Fruit fly (Drosophila melanogaster) whole organism, prepupa: Measurements from ENCODE around the gene GC.

Source experiments
- Blimp-1 ChIP-seq: fragments of 200-800 bp; sonication (Bioruptor generic); optimal IDR thresholded peaks from 3 replicates; lab custom pipeline; 2017; ENCODE audit warnings: missing biosample characterization, missing genetic modification characterization, mild to moderate bottlenecking, moderate library complexity, missing genetic modification reagents
- CG10669 ChIP-seq: fragments of 200-800 bp; sonication (Bioruptor generic); optimal IDR thresholded peaks from 3 replicates; lab custom pipeline; 2018; ENCODE audit warnings: missing biosample characterization, mild to moderate bottlenecking, missing genetic modification characterization, moderate library complexity
- CG11294 ChIP-seq: fragments of 200-800 bp; sonication (Bioruptor generic); IDR thresholded peaks from 2 replicates; pipeline ENCODE4 v1.3.6; 2022; ENCODE audit warnings: missing biosample characterization, missing genetic modification characterization
- CG11762 ChIP-seq: fragments of 200-800 bp; sonication (Bioruptor generic); optimal IDR thresholded peaks from 3 replicates; lab custom pipeline; 2016; ENCODE audit warnings: missing biosample characterization, missing genetic modification characterization; ENCODE audit not compliant: insufficient read depth
- CG11902 ChIP-seq: fragments of 200-800 bp; sonication (Bioruptor generic); optimal IDR thresholded peaks from 3 replicates; lab custom pipeline; 2016; ENCODE audit warnings: missing biosample characterization, missing genetic modification characterization
- CG15336 ChIP-seq: fragments of 200-800 bp; sonication (Bioruptor generic); IDR thresholded peaks from 2 replicates; pipeline ENCODE4 v1.3.6; 2022; ENCODE audit warnings: missing biosample characterization, missing genetic modification characterization
- CG1621 ChIP-seq: fragments of 200-800 bp; sonication (Bioruptor generic); optimal IDR thresholded peaks from 3 replicates; lab custom pipeline; 2018; ENCODE audit warnings: missing biosample characterization, mild to moderate bottlenecking, missing genetic modification characterization
- CG32006 ChIP-seq: fragments of 200-800 bp; sonication (Bioruptor generic); optimal IDR thresholded peaks from 3 replicates; lab custom pipeline; 2017; ENCODE audit warnings: missing biosample characterization, mild to moderate bottlenecking, missing genetic modification characterization
- CG34406 ChIP-seq: fragments of 200-800 bp; sonication (Bioruptor generic); optimal IDR thresholded peaks from 3 replicates; lab custom pipeline; 2016; ENCODE audit warnings: missing biosample characterization, missing genetic modification characterization
- CG3919 ChIP-seq: fragments of 200-800 bp; sonication (Bioruptor generic); optimal IDR thresholded peaks from 3 replicates; lab custom pipeline; 2016; ENCODE audit warnings: missing biosample characterization, missing genetic modification characterization
- CG6163 ChIP-seq: fragments of 200-800 bp; sonication (Bioruptor generic); IDR thresholded peaks from 3 replicates; pipeline ENCODE4 v1.3.6; 2022; ENCODE audit warnings: missing biosample characterization, missing genetic modification characterization
- CG6276 ChIP-seq: fragments of 200-800 bp; sonication (Bioruptor generic); optimal IDR thresholded peaks from 2 replicates; lab custom pipeline; 2017; ENCODE audit warnings: missing biosample characterization, mild to moderate bottlenecking, missing genetic modification characterization
- CG6792 ChIP-seq: fragments of 200-800 bp; sonication (Bioruptor generic); optimal IDR thresholded peaks from 3 replicates; lab custom pipeline; 2016; ENCODE audit warnings: missing biosample characterization, missing genetic modification characterization
- CG7368 ChIP-seq: fragments of 200-800 bp; sonication (Bioruptor generic); optimal IDR thresholded peaks from 3 replicates; lab custom pipeline; 2016; ENCODE audit warnings: missing biosample characterization, missing genetic modification characterization
- CG8119 ChIP-seq: fragments of 200-800 bp; sonication (Bioruptor generic); IDR thresholded peaks from 3 replicates; pipeline ENCODE4 v1.3.6; 2022; ENCODE audit warnings: missing biosample characterization, missing genetic modification characterization
- CG8319 ChIP-seq: fragments of 200-800 bp; sonication (Bioruptor generic); optimal IDR thresholded peaks from 3 replicates; lab custom pipeline; 2016; ENCODE audit warnings: missing biosample characterization, missing genetic modification characterization
- CG8632 ChIP-seq: fragments of 200-800 bp; sonication (Bioruptor generic); optimal IDR thresholded peaks from 3 replicates; lab custom pipeline; 2016; ENCODE audit warnings: missing biosample characterization, missing genetic modification characterization
- CG9139 ChIP-seq: fragments of 200-800 bp; sonication (Bioruptor generic); optimal IDR thresholded peaks from 3 replicates; lab custom pipeline; 2017; ENCODE audit warnings: missing biosample characterization, mild to moderate bottlenecking, missing genetic modification characterization
- Eip75B ChIP-seq: fragments of 200-800 bp; sonication (Bioruptor generic); optimal IDR thresholded peaks from 3 replicates; lab custom pipeline; 2016; ENCODE audit warnings: missing biosample characterization, missing genetic modification characterization
- Eip78C ChIP-seq: fragments of 200-800 bp; sonication (Bioruptor generic); peaks from one replicate; lab custom pipeline; 2016; ENCODE audit warnings: missing biosample characterization, missing genetic modification characterization
- Ets96B ChIP-seq: fragments of 200-800 bp; optimal IDR thresholded peaks from 2 replicates; lab custom pipeline; 2019; ENCODE audit warnings: missing biosample characterization, mild to moderate bottlenecking, missing genetic modification characterization, moderate library complexity
- Gug ChIP-seq: fragments of 200-800 bp; sonication (Bioruptor generic); IDR thresholded peaks from 2 replicates; pipeline ENCODE4 v1.3.6; 2022; ENCODE audit warnings: missing biosample characterization, missing genetic modification characterization
- Hr38 ChIP-seq: sonication (Bioruptor generic); optimal IDR thresholded peaks from 2 replicates; lab custom pipeline; 2016; ENCODE audit warnings: missing biosample characterization, missing genetic modification characterization
- Hr4 ChIP-seq: fragments of 200-800 bp; sonication (Bioruptor generic); optimal IDR thresholded peaks from 3 replicates; lab custom pipeline; 2016; ENCODE audit warnings: missing biosample characterization, missing genetic modification characterization
- Lpt ChIP-seq: fragments of 200-800 bp; sonication (Bioruptor generic); optimal IDR thresholded peaks from 3 replicates; lab custom pipeline; 2016; ENCODE audit warnings: missing biosample characterization, missing genetic modification characterization
- OdsH ChIP-seq: fragments of 200-800 bp; sonication (Bioruptor generic); optimal IDR thresholded peaks from 3 replicates; lab custom pipeline; 2016; ENCODE audit warnings: missing biosample characterization, missing genetic modification characterization
- Smox ChIP-seq: fragments of 200-800 bp; sonication (Bioruptor generic); optimal IDR thresholded peaks from 3 replicates; lab custom pipeline; 2016; ENCODE audit warnings: missing biosample characterization, missing genetic modification characterization
- Sox14 ChIP-seq: fragments of 200-800 bp; sonication (Bioruptor generic); optimal IDR thresholded peaks from 3 replicates; lab custom pipeline; 2016; ENCODE audit warnings: missing biosample characterization, missing genetic modification characterization
- Sox15 ChIP-seq: fragments of 200-800 bp; sonication (Bioruptor generic); optimal IDR thresholded peaks from 3 replicates; lab custom pipeline; 2016; ENCODE audit warnings: missing biosample characterization, missing genetic modification characterization
- acj6 ChIP-seq: fragments of 200-800 bp; sonication (Bioruptor generic); optimal IDR thresholded peaks from 3 replicates; lab custom pipeline; 2016; ENCODE audit warnings: missing biosample characterization, missing genetic modification characterization
- dac ChIP-seq: fragments of 200-800 bp; sonication (Bioruptor generic); optimal IDR thresholded peaks from 2 replicates; lab custom pipeline; 2017; ENCODE audit warnings: missing biosample characterization, mild to moderate bottlenecking, missing genetic modification characterization
- eg ChIP-seq: fragments of 200-800 bp; sonication (Bioruptor generic); IDR thresholded peaks from 3 replicates; pipeline ENCODE4 v1.3.6; 2022; ENCODE audit warnings: missing biosample characterization, missing genetic modification characterization
- fd59A ChIP-seq: fragments of 200-800 bp; sonication (Bioruptor generic); optimal IDR thresholded peaks from 2 replicates; lab custom pipeline; 2017; ENCODE audit warnings: missing biosample characterization, mild to moderate bottlenecking, missing genetic modification characterization, missing genetic modification reagents
- fkh ChIP-seq: fragments of 200-800 bp; sonication (Bioruptor generic); optimal IDR thresholded peaks from 3 replicates; lab custom pipeline; 2017; ENCODE audit warnings: missing biosample characterization, mild to moderate bottlenecking, missing genetic modification characterization, moderate library complexity
- net ChIP-seq: fragments of 200-800 bp; sonication (Bioruptor generic); optimal IDR thresholded peaks from 3 replicates; lab custom pipeline; 2016; ENCODE audit warnings: missing biosample characterization, missing genetic modification characterization
- salr ChIP-seq, 2 experiments: fragments of 200-800 bp; sonication (Bioruptor generic); optimal IDR thresholded peaks; 3 replicates each; lab custom pipeline; 2016 to 2018; ENCODE audit warnings: missing biosample characterization in 2 of 2, missing genetic modification characterization in 2 of 2, mild to moderate bottlenecking in 1 of 2
- ss ChIP-seq, 2 experiments: fragments of 200-800 bp; sonication (Bioruptor generic); optimal IDR thresholded peaks; 2 replicates in 1 of 2; 3 replicates in 1 of 2; lab custom pipeline; 2017 to 2018; ENCODE audit warnings: mild to moderate bottlenecking in 2 of 2, missing biosample characterization in 2 of 2, missing genetic modification characterization in 2 of 2, moderate library complexity in 1 of 2
- svp ChIP-seq: fragments of 200-800 bp; sonication (Bioruptor generic); peaks from one replicate; lab custom pipeline; 2016; ENCODE audit warnings: missing biosample characterization, missing genetic modification characterization
- topi ChIP-seq: fragments of 200-800 bp; sonication (Bioruptor generic); optimal IDR thresholded peaks from 3 replicates; lab custom pipeline; 2016; ENCODE audit warnings: missing biosample characterization, missing genetic modification characterization
- vri ChIP-seq: fragments of 200-800 bp; sonication (Bioruptor generic); optimal IDR thresholded peaks from 3 replicates; lab custom pipeline; 2016; ENCODE audit warnings: missing biosample characterization, mild to moderate bottlenecking, missing genetic modification characterization

The GC gene

dm6 chr3L:1675242-1675641, 46.1 kb upstream of the GC start:
- no peak for TF ChIP-seq CG10669 (GFP tag; lab: Kevin White, UChicago)
- TF ChIP-seq acj6 (GFP tag; lab: Kevin White, UChicago) = no peak
- no peak for TF ChIP-seq fd59A (GFP tag; lab: Kevin White, UChicago)
- TF ChIP-seq CG1621 (tag; lab: Kevin White, UChicago) = no peak
- no peak for TF ChIP-seq CG6792 (GFP tag; lab: Kevin White, UChicago)
- TF ChIP-seq topi = no peak
- TF ChIP-seq CG11294 (GFP tag; lab: Robert Waterston, UW) = no peak
- TF ChIP-seq Blimp-1 (GFP tag; lab: Kevin White, UChicago) = no peak
- no peak for TF ChIP-seq OdsH (GFP tag; lab: Kevin White, UChicago)
- TF ChIP-seq CG11902 (GFP tag; lab: Kevin White, UChicago) = no peak

DNA sequence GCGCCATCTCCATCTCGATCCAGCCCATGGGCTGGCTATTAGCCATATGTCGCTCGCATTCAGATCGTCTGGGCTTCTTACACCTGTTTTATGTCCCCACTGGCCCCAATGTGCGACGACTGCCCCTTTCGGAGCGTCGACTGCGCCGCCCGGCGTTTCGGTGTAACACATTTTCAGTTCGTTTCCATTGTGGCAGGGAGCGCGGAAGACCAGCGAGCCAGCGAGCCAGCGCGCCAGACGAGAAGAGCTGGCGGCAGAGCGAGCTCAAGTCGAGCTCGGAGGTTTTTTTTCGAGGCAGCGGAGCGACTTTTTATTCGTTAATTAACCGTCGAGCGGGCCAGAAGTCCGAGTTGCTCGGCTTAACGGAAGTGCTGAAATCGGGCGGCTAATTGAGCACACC, 45.3 kb upstream of the GC start, which contains the start of gene CG7991:
TSS of gene CG7991 (plus strand) at position 329 of the 400 bp plus-strand sequence.
- TF ChIP-seq CG7368 (GFP tag; lab: Kevin White, UChicago) (no peak), CG6163 (GFP tag; lab: Robert Waterston, UW) (peak; percentile 38; the same call in 1 of the 3 replicates), vri (GFP tag; lab: Kevin White, UChicago) (no peak), Gug (GFP tag; lab: Robert Waterston, UW) (no peak), CG11762 (GFP tag; lab: Kevin White, UChicago) (no peak), Hr38 (GFP tag; lab: Kevin White, UChicago) (no peak), dac (no peak), Hr4 (no peak), CG6792 (GFP tag; lab: Kevin White, UChicago) (no peak), CG8632 (GFP tag; lab: Kevin White, UChicago) (no peak), Eip78C (GFP tag; lab: Kevin White, UChicago) (peak; percentile 14), CG9139 (GFP tag; lab: Kevin White, UChicago) (no peak)

dm6 chr3L:1672627-1673026, 43.5 kb upstream of the GC start, which contains the start of gene CG13930:
Gene CG13930 (minus strand): TSS chr3L:1672727.
- TF ChIP-seq CG11294 (GFP tag; lab: Robert Waterston, UW) (no peak), Hr38 (GFP tag; lab: Kevin White, UChicago) (no peak), fkh (GFP tag; lab: Kevin White, UChicago) (no peak), salr (GFP tag; optimal IDR thresholded peaks at IDR 0.05; lab: Kevin White, UChicago) (no peak), Sox14 (GFP tag; lab: Kevin White, UChicago) (no peak), CG32006 (no peak), CG6276 (GFP tag; lab: Kevin White, UChicago) (no peak)

dm6 chr3L:1670008-1670407, 40.9 kb upstream of the GC start, which contains the start of gene RabX5:
Gene RabX5 (minus strand): TSS chr3L:1670108.
- TF ChIP-seq CG8319 (GFP tag; lab: Kevin White, UChicago) (no peak), eg (GFP tag; lab: Robert Waterston, UW) (no peak), CG3919 (GFP tag; lab: Kevin White, UChicago) (no peak), salr (GFP tag; optimal IDR thresholded peaks at IDR 0.05; lab: Kevin White, UChicago) (no peak), CG15336 (GFP tag; lab: Robert Waterston, UW) (no peak), OdsH (GFP tag; lab: Kevin White, UChicago) (no peak), CG6276 (GFP tag; lab: Kevin White, UChicago) (no peak), svp (GFP tag; lab: Kevin White, UChicago) (no peak)

- TF ChIP-seq CG8119 (GFP tag; lab: Robert Waterston, UW) = no peak
- peak; percentile 84 for TF ChIP-seq eg (GFP tag; lab: Robert Waterston, UW)
- no peak for TF ChIP-seq CG10669 (GFP tag; lab: Kevin White, UChicago)
- peak; percentile 73 for TF ChIP-seq CG6792 (GFP tag; lab: Kevin White, UChicago)
- peak; percentile 55 for TF ChIP-seq Sox15 (GFP tag; lab: Kevin White, UChicago)
- peak; percentile 93 for TF ChIP-seq CG6163 (GFP tag; lab: Robert Waterston, UW)
- no peak for TF ChIP-seq CG6276 (GFP tag; lab: Kevin White, UChicago)
- TF ChIP-seq ss (GFP tag; optimal IDR thresholded peaks at IDR 0.05; lab: Kevin White, UChicago) = peak; percentile 56 to 85
- peak; percentile 73 for TF ChIP-seq CG8319 (GFP tag; lab: Kevin White, UChicago)
- no peak for TF ChIP-seq CG8632 (GFP tag; lab: Kevin White, UChicago)
- TF ChIP-seq Lpt = no peak
- peak; percentile 87 for TF ChIP-seq topi
- TF ChIP-seq Smox (GFP tag; lab: Kevin White, UChicago) = peak; percentile 79
- TF ChIP-seq Gug (GFP tag; lab: Robert Waterston, UW) = peak; percentile 46; the same call in 1 of the 2 replicates
- TF ChIP-seq CG1621 (tag; lab: Kevin White, UChicago) = peak; percentile 87
- TF ChIP-seq net (GFP tag; lab: Kevin White, UChicago) = peak; percentile 74
- peak; percentile 39 for TF ChIP-seq Ets96B (tag; lab: Kevin White, UChicago)
- peak; percentile 62 for TF ChIP-seq dac
- TF ChIP-seq Eip78C (GFP tag; lab: Kevin White, UChicago) = peak; percentile 95
- peak; percentile 58 for TF ChIP-seq CG34406 (GFP tag; lab: Kevin White, UChicago)
- peak; percentile 35; the same call in 1 of the 2 replicates for TF ChIP-seq CG11294 (GFP tag; lab: Robert Waterston, UW)
- peak; percentile 57 for TF ChIP-seq CG11762 (GFP tag; lab: Kevin White, UChicago)
- TF ChIP-seq CG3919 (GFP tag; lab: Kevin White, UChicago) = no peak
- peak; percentile 85 for TF ChIP-seq Eip75B (GFP tag; lab: Kevin White, UChicago)
These were observed 39.4 kb upstream of the GC start, which contains the start of gene RpL23A for dm6 chr3L:1668504-1668903. Gene RpL23A (minus strand): TSS chr3L:1668654.
